Worm (Caenorhabditis elegans) whole organism, young adult: Measurements from ENCODE around the gene mfsd-11.

ENCODE experiments used
- B0261.1 ChIP-seq: sonication (generic microtip); optimal IDR thresholded peaks from 2 replicates; lab custom pipeline; 2016; ENCODE audit warnings: mild to moderate bottlenecking, missing genetic modification characterization, moderate library complexity, missing compliant biosample characterization
- F22D6.2 ChIP-seq: sonication (generic microtip); optimal IDR thresholded peaks from 2 replicates; lab custom pipeline; 2016; ENCODE audit warnings: mild to moderate bottlenecking, missing genetic modification characterization, missing compliant biosample characterization
- F23B12.7 ChIP-seq: sonication (generic microtip); optimal IDR thresholded peaks from 2 replicates; lab custom pipeline; 2017; ENCODE audit warnings: missing genetic modification characterization, mild to moderate bottlenecking, missing compliant biosample characterization, antibody characterized with exemption, moderate library complexity; ENCODE audit not compliant: insufficient read depth
- F37B4.10 ChIP-seq: fragments of 200-800 bp; sonication (Bioruptor generic); IDR thresholded peaks from 2 replicates; pipeline ENCODE4 v1.3.6; 2022; ENCODE audit warnings: missing genetic modification characterization, missing compliant biosample characterization
- F55B11.4 ChIP-seq: sonication (generic microtip); optimal IDR thresholded peaks from 2 replicates; lab custom pipeline; 2016; ENCODE audit warnings: missing compliant biosample characterization, missing genetic modification characterization, borderline replicate concordance; ENCODE audit not compliant: insufficient read depth
- F57A8.1 ChIP-seq: fragments of 200-800 bp; sonication (Bioruptor generic); optimal IDR thresholded peaks from 2 replicates; lab custom pipeline; 2018; ENCODE audit warnings: mild to moderate bottlenecking, missing genetic modification characterization, moderate library complexity, missing compliant biosample characterization
- F57C9.4 ChIP-seq: sonication (generic microtip); optimal IDR thresholded peaks from 2 replicates; lab custom pipeline; 2017; ENCODE audit warnings: mild to moderate bottlenecking, missing genetic modification characterization, missing compliant biosample characterization
- T07F8.4 ChIP-seq: sonication (generic microtip); optimal IDR thresholded peaks from 2 replicates; lab custom pipeline; 2016; ENCODE audit warnings: mild to moderate bottlenecking, missing genetic modification characterization, moderate library complexity, missing compliant biosample characterization
- T26A5.8 ChIP-seq: sonication (generic microtip); optimal IDR thresholded peaks from 2 replicates; lab custom pipeline; 2016; ENCODE audit warnings: missing genetic modification characterization, missing compliant biosample characterization
- Y56A3A.18 ChIP-seq: fragments of 200-800 bp; sonication (Bioruptor generic); IDR thresholded peaks from 2 replicates; pipeline ENCODE4 v1.3.6; 2022; ENCODE audit warnings: missing genetic modification reagents, missing genetic modification characterization, missing compliant biosample characterization
- ZK185.1 ChIP-seq: sonication (generic microtip); optimal IDR thresholded peaks from 2 replicates; lab custom pipeline; 2016; ENCODE audit warnings: mild to moderate bottlenecking, missing genetic modification characterization, missing compliant biosample characterization; ENCODE audit not compliant: poor library complexity, severe bottlenecking
- attf-5 ChIP-seq: fragments of 200-800 bp; sonication (Bioruptor generic); optimal IDR thresholded peaks from 2 replicates; lab custom pipeline; 2018; ENCODE audit warnings: mild to moderate bottlenecking, missing genetic modification characterization, missing compliant biosample characterization
- bed-1 ChIP-seq: fragments of 200-800 bp; sonication (Bioruptor generic); IDR thresholded peaks from 2 replicates; pipeline ENCODE4 v1.3.6; 2022; ENCODE audit warnings: missing genetic modification reagents, missing genetic modification characterization, missing compliant biosample characterization
- ceh-27 ChIP-seq: fragments of 200-800 bp; sonication (Bioruptor generic); optimal IDR thresholded peaks from 2 replicates; lab custom pipeline; 2018; ENCODE audit warnings: mild to moderate bottlenecking, missing genetic modification characterization, moderate library complexity, missing compliant biosample characterization
- ceh-58 ChIP-seq: fragments of 200-800 bp; sonication (Bioruptor generic); IDR thresholded peaks from 2 replicates; pipeline ENCODE4 v1.3.6; 2022; ENCODE audit warnings: missing genetic modification characterization, missing compliant biosample characterization
- ceh-91 ChIP-seq: fragments of 200-800 bp; sonication (Bioruptor generic); IDR thresholded peaks from 2 replicates; pipeline ENCODE4 v1.3.6; 2022; ENCODE audit warnings: missing genetic modification reagents, missing genetic modification characterization, missing compliant biosample characterization
- hlh-12 ChIP-seq: sonication (generic microtip); optimal IDR thresholded peaks from 2 replicates; lab custom pipeline; 2016; ENCODE audit warnings: missing genetic modification characterization, missing compliant biosample characterization
- hlh-26 ChIP-seq: fragments of 200-800 bp; sonication (Bioruptor generic); conservative IDR thresholded peaks from 2 replicates; pipeline ENCODE4 v1.3.6; 2022; ENCODE audit warnings: missing genetic modification reagents, missing genetic modification characterization, missing compliant biosample characterization
- hsf-1 ChIP-seq: fragments of 200-800 bp; sonication (Bioruptor generic); IDR thresholded peaks from 2 replicates; pipeline ENCODE4 v1.3.6; 2022; ENCODE audit warnings: missing genetic modification reagents, missing genetic modification characterization, missing compliant biosample characterization
- let-607 ChIP-seq, 2 experiments: fragments of 200-800 bp in 1 of 2; sonication (Bioruptor generic) in 1 of 2; sonication (generic microtip) in 1 of 2; optimal IDR thresholded peaks; 2 replicates each; lab custom pipeline; 2016 to 2018; ENCODE audit warnings: mild to moderate bottlenecking in 2 of 2, missing compliant biosample characterization in 2 of 2, missing genetic modification characterization in 2 of 2, moderate library complexity in 2 of 2, missing genotype in 1 of 2
- madf-3 ChIP-seq: fragments of 200-800 bp; sonication (Bioruptor generic); IDR thresholded peaks from 2 replicates; pipeline ENCODE4 v1.3.6; 2022; ENCODE audit warnings: missing genetic modification reagents, missing genetic modification characterization, missing compliant biosample characterization
- mes-4 ChIP-seq: sonication (generic microtip); optimal IDR thresholded peaks from 2 replicates; lab custom pipeline; 2016; ENCODE audit warnings: missing genotype, missing genetic modification characterization, missing compliant biosample characterization
- mxl-1 ChIP-seq: sonication (generic microtip); optimal IDR thresholded peaks from 2 replicates; lab custom pipeline; 2016; ENCODE audit warnings: missing genetic modification characterization, missing compliant biosample characterization
- nfya-2 ChIP-seq: fragments of 200-800 bp; sonication (Bioruptor generic); IDR thresholded peaks from 2 replicates; pipeline ENCODE4 v1.3.6; 2022; ENCODE audit warnings: missing genetic modification reagents, missing genetic modification characterization, missing compliant biosample characterization
- nfyb-1 ChIP-seq: fragments of 200-800 bp; sonication (Bioruptor generic); IDR thresholded peaks from 2 replicates; pipeline ENCODE4 v1.3.6; 2022; ENCODE audit warnings: missing genetic modification reagents, missing genetic modification characterization, missing compliant biosample characterization
- repo-1 ChIP-seq: sonication (generic microtip); optimal IDR thresholded peaks from 2 replicates; lab custom pipeline; 2017; ENCODE audit warnings: mild to moderate bottlenecking, missing genetic modification characterization, missing compliant biosample characterization
- snpc-1.1 ChIP-seq: sonication (generic microtip); optimal IDR thresholded peaks from 2 replicates; lab custom pipeline; 2017; ENCODE audit warnings: missing genetic modification characterization, mild to moderate bottlenecking, missing compliant biosample characterization, antibody characterized with exemption, moderate library complexity, missing genotype, missing genetic modification reagents; ENCODE audit not compliant: insufficient read depth
- snpc-3.4 ChIP-seq: sonication (generic microtip); optimal IDR thresholded peaks from 2 replicates; lab custom pipeline; 2017; ENCODE audit warnings: missing genetic modification characterization, mild to moderate bottlenecking, missing compliant biosample characterization, antibody characterized with exemption, moderate library complexity, missing genotype, missing genetic modification reagents
- xnd-1 ChIP-seq: sonication (generic microtip); optimal IDR thresholded peaks from 2 replicates; lab custom pipeline; 2016; ENCODE audit warnings: missing genotype, missing genetic modification reagents, missing genetic modification characterization, missing compliant biosample characterization
- zfh-2 ChIP-seq: fragments of 200-800 bp; sonication (Bioruptor generic); conservative IDR thresholded peaks from 2 replicates; pipeline ENCODE4 v1.3.6; 2022; ENCODE audit warnings: missing genetic modification reagents, missing genetic modification characterization, missing compliant biosample characterization
- ztf-26 ChIP-seq: sonication (generic microtip); optimal IDR thresholded peaks from 2 replicates; lab custom pipeline; 2017; ENCODE audit warnings: missing genetic modification characterization, missing compliant biosample characterization
- ztf-28 ChIP-seq: fragments of 200-800 bp; sonication (Bioruptor generic); IDR thresholded peaks from 2 replicates; pipeline ENCODE4 v1.3.6; 2022; ENCODE audit warnings: missing genetic modification reagents, missing genetic modification characterization, missing compliant biosample characterization

The mfsd-11 gene

ce11 chrX:12164047-12164446, 10.1 kb upstream of the mfsd-11 start:
- TF ChIP-seq B0261.1 (tag; lab: Kevin White, UChicago) (no peak), ceh-91 (no peak), ceh-58 (GFP tag; lab: Robert Waterston, UW) (no peak), ZK185.1 (tag; lab: Kevin White, UChicago) (no peak), xnd-1 (tag; lab: Kevin White, UChicago) (no peak), mxl-1 (tag; lab: Kevin White, UChicago) (no peak), F57C9.4 (tag; lab: Kevin White, UChicago) (no peak), repo-1 (tag; lab: Kevin White, UChicago) (no peak)

ce11 chrX:12162659-12163058, 8.8 kb upstream of the mfsd-11 start:
- no peak for TF ChIP-seq nfyb-1 (GFP tag; lab: Robert Waterston, UW)
- no peak for TF ChIP-seq snpc-1.1 (tag; lab: Kevin White, UChicago)
- no peak for TF ChIP-seq F57A8.1
- TF ChIP-seq hlh-26: no peak
- TF ChIP-seq ceh-27 (GFP tag; lab: Kevin White, UChicago): no peak
- no peak for TF ChIP-seq F55B11.4
- no peak for TF ChIP-seq nfya-2 (GFP tag; lab: Robert Waterston, UW)
- no peak for TF ChIP-seq F23B12.7 (tag; lab: Kevin White, UChicago)
- TF ChIP-seq snpc-3.4: no peak
- TF ChIP-seq Y56A3A.18 (GFP tag; lab: Robert Waterston, UW): no peak

DNA sequence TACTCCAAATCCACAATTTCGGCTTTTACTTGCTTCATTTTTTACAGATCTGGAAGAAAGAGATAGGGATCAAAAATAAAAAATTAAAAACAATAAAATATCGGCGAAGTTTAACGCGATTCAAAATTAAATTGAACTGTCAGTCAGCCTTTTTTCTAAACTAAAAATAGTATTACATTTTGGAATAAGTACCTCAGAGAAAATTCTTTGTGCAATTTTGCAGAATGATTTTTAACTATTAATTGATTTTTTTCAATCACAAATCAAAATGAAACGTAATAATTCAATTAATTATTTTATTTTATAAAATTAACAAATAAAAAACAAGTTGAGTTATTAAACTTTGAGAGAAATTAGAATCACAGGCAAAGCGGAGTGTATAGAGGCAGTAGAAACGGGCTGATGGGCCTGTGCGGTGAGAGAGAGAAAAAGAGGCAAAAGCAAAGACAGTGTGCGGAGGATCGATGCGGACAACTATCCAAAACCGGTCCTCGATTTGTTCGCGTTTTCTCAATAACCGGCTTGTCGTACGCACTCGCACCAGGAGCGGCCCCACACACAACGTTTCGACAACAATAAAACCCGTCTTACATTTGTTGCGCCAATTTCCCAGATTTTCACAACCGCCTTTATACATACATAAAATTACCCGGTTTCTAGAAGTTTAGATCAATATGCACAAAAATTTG, 6.2 kb upstream of the mfsd-11 start, which contains the start of gene F57G12.2:
Gene F57G12.2 (minus strand): TSS at position 51 of the 689 bp plus-strand sequence.
- TF ChIP-seq ztf-28 (no peak), bed-1 (no peak), ztf-26 (tag; lab: Kevin White, UChicago) (no peak), F37B4.10 (GFP tag; lab: Robert Waterston, UW) (no peak)

DNA sequence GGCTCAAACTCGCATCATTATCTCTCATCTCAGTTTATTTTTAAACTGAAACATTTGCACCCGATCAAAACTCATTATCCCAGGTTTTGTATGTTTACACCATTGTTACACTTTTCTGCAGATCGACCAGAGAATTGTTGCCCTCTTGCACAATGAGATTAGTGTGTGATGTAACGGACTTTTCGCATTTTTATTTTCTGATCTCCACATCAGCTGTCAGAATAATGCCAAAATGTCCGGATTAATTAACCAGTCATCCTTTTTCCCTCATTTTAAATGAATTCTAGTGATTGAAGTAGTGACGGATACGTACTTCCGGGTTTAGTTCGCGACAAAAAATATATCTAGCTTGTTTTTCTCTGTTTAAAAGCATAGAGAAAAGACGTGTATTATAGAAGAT, 4.7 kb upstream of the mfsd-11 start:
- TF ChIP-seq attf-5 (GFP tag; lab: Kevin White, UChicago): no peak
- no peak for TF ChIP-seq zfh-2
- no peak for TF ChIP-seq F22D6.2 (tag; lab: Kevin White, UChicago)
- no peak for TF ChIP-seq madf-3 (GFP tag; lab: Robert Waterston, UW)
- TF ChIP-seq mes-4: no peak
- no peak for TF ChIP-seq let-607 (tag; optimal IDR thresholded peaks at IDR 0.05; lab: Kevin White, UChicago)
- TF ChIP-seq F55B11.4: no peak

- no peak for TF ChIP-seq hsf-1 (GFP tag; lab: Robert Waterston, UW)
- TF ChIP-seq F22D6.2 (tag; lab: Kevin White, UChicago): no peak
- no peak for TF ChIP-seq hlh-12 (tag; lab: Kevin White, UChicago)
- no peak for TF ChIP-seq T26A5.8 (tag; lab: Kevin White, UChicago)
- no peak for TF ChIP-seq T07F8.4 (tag; lab: Kevin White, UChicago)
- TF ChIP-seq, all 124 proteins: peak for 0
These were observed 4.2 kb downstream of the mfsd-11 start, which contains the start of gene znf-474 for ce11 chrX:12149638-12150137. TSS of gene znf-474 (plus strand) at chrX:12149924.
